Fruit fly (Drosophila melanogaster) whole organism: ENCODE results near the gene eIF3e.

Experiments
- CG8478 ChIP-seq: fragments of >200 bp; optimal IDR thresholded peaks from 2 replicates; lab custom pipeline; 2018; ENCODE audit warnings: inconsistent platforms
- Dll ChIP-seq: fragments of >200 bp; optimal IDR thresholded peaks from 2 replicates; lab custom pipeline; 2017
- pan ChIP-seq: fragments of >200 bp; optimal IDR thresholded peaks from 2 replicates; lab custom pipeline; 2017
- psq ChIP-seq: fragments of >200 bp; optimal IDR thresholded peaks from 2 replicates; lab custom pipeline; 2017
- usp ChIP-seq: fragments of >200 bp; optimal IDR thresholded peaks from 2 replicates; lab custom pipeline; 2017; ENCODE audit warnings: missing biosample characterization, missing genetic modification characterization, mixed read lengths

DNA sequence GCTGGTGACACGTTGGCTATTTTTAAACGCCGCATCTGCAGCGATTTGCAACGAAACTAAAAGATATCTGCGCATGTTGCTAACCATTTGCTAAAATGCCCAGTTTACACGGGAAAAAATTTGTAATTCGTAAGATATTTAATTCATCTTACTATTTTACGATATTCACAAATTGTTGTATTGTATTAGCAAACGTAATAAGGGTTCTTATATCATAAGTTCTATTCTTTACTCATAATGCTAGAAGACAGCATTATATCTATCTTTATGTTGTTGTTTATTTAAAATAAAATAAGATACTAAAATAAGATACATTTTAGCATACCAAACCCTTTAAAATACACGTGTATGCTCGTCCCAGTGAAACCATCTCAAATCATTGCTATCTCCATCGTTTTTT is 27.3 kb downstream of the eIF3e start:
- no peak for TF ChIP-seq Dll (lab: Kevin White, UChicago)
- no peak for TF ChIP-seq CG8478 (lab: Kevin White, UChicago)
- no peak for TF ChIP-seq psq (lab: Kevin White, UChicago)
- TF ChIP-seq pan (lab: Kevin White, UChicago): no peak
- TF ChIP-seq usp: no peak
